Fruit fly (Drosophila melanogaster): Measurements from ENCODE around the gene CG13056.

DNA sequence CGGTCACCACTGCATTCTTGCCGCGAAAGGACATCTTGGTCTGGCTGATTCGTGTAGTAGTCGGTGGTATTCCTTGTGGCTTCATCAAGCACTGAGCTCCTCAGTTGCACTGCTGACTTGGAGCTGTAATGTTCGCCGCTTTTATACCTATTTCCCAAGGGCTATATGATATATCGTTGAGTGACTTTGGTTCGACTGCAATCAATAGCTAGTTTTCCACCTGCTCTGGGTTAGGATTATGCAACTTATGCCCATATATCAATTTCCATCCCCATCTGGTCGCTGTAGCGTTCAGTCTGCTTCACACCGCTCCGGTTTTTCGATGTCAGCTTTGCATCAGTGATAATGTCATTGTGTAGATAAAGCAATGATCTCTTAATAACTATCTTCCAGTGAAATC is 21.1 kb downstream of the CG13056 start, which contains the start of gene Pdh:
- TF ChIP-seq insv (optimal IDR thresholded peaks at IDR 0.05) (no peak), h (optimal IDR thresholded peaks at IDR 0.05) (no peak), Sin3A (optimal IDR thresholded peaks at IDR 0.05) (no peak)
